Fruit fly (Drosophila melanogaster) whole organism, embryonic: ENCODE results near the gene lectin-37Db.
A peak's percentile ranks its signal among the peaks of the same experiment; 100 is the strongest.

ENCODE experiments used
- BEAF-32 ChIP-seq: fragments of 200-800 bp; sonication (Bioruptor generic); optimal IDR thresholded peaks from 3 replicates; lab custom pipeline; 2017; ENCODE audit warnings: missing biosample characterization, missing genetic modification characterization, mild to moderate bottlenecking, moderate library complexity, missing genetic modification reagents
- C15 ChIP-seq: fragments of 200-800 bp; sonication (Bioruptor generic); IDR thresholded peaks from 3 replicates; pipeline ENCODE4 v1.3.6; 2022; ENCODE audit warnings: missing biosample characterization, missing genetic modification characterization
- CG10267 ChIP-seq: fragments of 200-800 bp; sonication (Bioruptor generic); optimal IDR thresholded peaks from 2 replicates; lab custom pipeline; 2018; ENCODE audit warnings: missing biosample characterization, mild to moderate bottlenecking, missing genetic modification characterization, moderate library complexity
- CG12219 ChIP-seq: fragments of 200-800 bp; sonication (Bioruptor generic); optimal IDR thresholded peaks from 3 replicates; lab custom pipeline; 2018; ENCODE audit warnings: missing biosample characterization, mild to moderate bottlenecking, missing genetic modification characterization
- CG12659 ChIP-seq: fragments of 200-800 bp; sonication (Bioruptor generic); optimal IDR thresholded peaks from 3 replicates; lab custom pipeline; 2017; ENCODE audit warnings: mild to moderate bottlenecking, missing biosample characterization, missing genetic modification reagents, missing genetic modification characterization
- CG12942 ChIP-seq: fragments of 200-800 bp; sonication (Bioruptor generic); optimal IDR thresholded peaks from 3 replicates; lab custom pipeline; 2016; ENCODE audit warnings: missing biosample characterization, missing genetic modification characterization
- CG13775 ChIP-seq: fragments of 200-800 bp; sonication (Bioruptor generic); optimal IDR thresholded peaks from 3 replicates; lab custom pipeline; 2017; ENCODE audit warnings: missing biosample characterization, mild to moderate bottlenecking, missing genetic modification characterization
- CG15073 ChIP-seq: fragments of 200-800 bp; sonication (Bioruptor generic); optimal IDR thresholded peaks from 2 replicates; lab custom pipeline; 2016; ENCODE audit warnings: missing biosample characterization, missing genetic modification characterization
- CG15269 ChIP-seq: fragments of 200-800 bp; sonication (Bioruptor generic); optimal IDR thresholded peaks from 2 replicates; lab custom pipeline; 2018; ENCODE audit warnings: missing biosample characterization, mild to moderate bottlenecking, missing genetic modification characterization, moderate library complexity
- CG17385 ChIP-seq: fragments of 200-800 bp; sonication (Bioruptor generic); optimal IDR thresholded peaks from 3 replicates; lab custom pipeline; 2018; ENCODE audit warnings: missing biosample characterization, mild to moderate bottlenecking, missing genetic modification characterization
- CG17568 ChIP-seq: fragments of 200-800 bp; sonication (Bioruptor generic); optimal IDR thresholded peaks from 2 replicates; lab custom pipeline; 2018; ENCODE audit warnings: missing biosample characterization, mild to moderate bottlenecking, missing genetic modification characterization, moderate library complexity
- CG2116 ChIP-seq: fragments of 200-800 bp; sonication (Bioruptor generic); optimal IDR thresholded peaks from 3 replicates; lab custom pipeline; 2018; ENCODE audit warnings: missing biosample characterization, mild to moderate bottlenecking, missing genetic modification characterization
- CG2199 ChIP-seq: fragments of 200-800 bp; sonication (Bioruptor generic); IDR thresholded peaks from 3 replicates; pipeline ENCODE4 v1.3.6; 2022; ENCODE audit warnings: missing biosample characterization, missing genetic modification characterization
- CG2202 ChIP-seq: fragments of 200-800 bp; sonication (Bioruptor generic); optimal IDR thresholded peaks from 2 replicates; lab custom pipeline; 2018; ENCODE audit warnings: missing biosample characterization, mild to moderate bottlenecking, missing genetic modification characterization
- CG2889 ChIP-seq: fragments of 200-800 bp; sonication (Bioruptor generic); IDR thresholded peaks from 3 replicates; pipeline ENCODE4 v1.3.6; 2022; ENCODE audit warnings: missing biosample characterization, missing genetic modification characterization
- CG30431 ChIP-seq: fragments of 200-800 bp; sonication (Bioruptor generic); optimal IDR thresholded peaks from 2 replicates; lab custom pipeline; 2017; ENCODE audit warnings: missing biosample characterization, missing genetic modification characterization
- CG31388 ChIP-seq: fragments of 200-800 bp; sonication (Bioruptor generic); optimal IDR thresholded peaks from 2 replicates; lab custom pipeline; 2016; ENCODE audit warnings: missing biosample characterization, missing genetic modification characterization
- CG3281 ChIP-seq: fragments of 200-800 bp; sonication (Bioruptor generic); optimal IDR thresholded peaks from 3 replicates; lab custom pipeline; 2017; ENCODE audit warnings: missing biosample characterization, mild to moderate bottlenecking, missing genetic modification characterization
- CG6813 ChIP-seq: fragments of 200-800 bp; sonication (Bioruptor generic); optimal IDR thresholded peaks from 2 replicates; lab custom pipeline; 2017; ENCODE audit warnings: missing biosample characterization, missing genetic modification characterization, mild to moderate bottlenecking, moderate library complexity, missing genetic modification reagents
- CG8359 ChIP-seq: fragments of 200-800 bp; sonication (Bioruptor generic); optimal IDR thresholded peaks from 2 replicates; lab custom pipeline; 2017; ENCODE audit warnings: missing biosample characterization, mild to moderate bottlenecking, missing genetic modification characterization, borderline replicate concordance
- CG8924 ChIP-seq: fragments of 200-800 bp; optimal IDR thresholded peaks from 3 replicates; lab custom pipeline; 2019; ENCODE audit warnings: missing biosample characterization, mild to moderate bottlenecking, missing genetic modification characterization, moderate library complexity
- CG9437 ChIP-seq: fragments of 200-800 bp; sonication (Bioruptor generic); optimal IDR thresholded peaks from 2 replicates; lab custom pipeline; 2018; ENCODE audit warnings: missing biosample characterization, mild to moderate bottlenecking, missing genetic modification characterization
- Elba2 ChIP-seq: fragments of 200-800 bp; sonication (Bioruptor generic); optimal IDR thresholded peaks from 3 replicates; lab custom pipeline; 2016; ENCODE audit warnings: missing biosample characterization, missing genetic modification characterization
- HHEX ChIP-seq: fragments of 200-800 bp; sonication (Bioruptor generic); optimal IDR thresholded peaks from 3 replicates; lab custom pipeline; 2017; ENCODE audit warnings: missing biosample characterization, mild to moderate bottlenecking, missing genetic modification characterization, missing genetic modification reagents
- Hr78 ChIP-seq, 2 experiments: fragments of 200-800 bp in 1 of 2; fragments of >200 bp in 1 of 2; sonication (Bioruptor generic) in 1 of 2; optimal IDR thresholded peaks; 2 replicates each; lab custom pipeline; 2017 to 2019; ENCODE audit warnings: missing biosample characterization in 2 of 2, missing genetic modification characterization in 2 of 2, mild to moderate bottlenecking in 1 of 2, moderate library complexity in 1 of 2
- Mad ChIP-seq: fragments of 200-800 bp; sonication (Bioruptor generic); optimal IDR thresholded peaks from 2 replicates; lab custom pipeline; 2016; ENCODE audit warnings: missing biosample characterization, missing genetic modification characterization
- Meics ChIP-seq: fragments of 200-800 bp; sonication (Bioruptor generic); optimal IDR thresholded peaks from 2 replicates; lab custom pipeline; 2017; ENCODE audit warnings: missing biosample characterization, mild to moderate bottlenecking, missing genetic modification characterization
- Nf-YC ChIP-seq: fragments of 200-800 bp; optimal IDR thresholded peaks from 3 replicates; lab custom pipeline; 2019; ENCODE audit warnings: missing biosample characterization, mild to moderate bottlenecking, missing genetic modification characterization, moderate library complexity
- Opbp ChIP-seq: fragments of 200-800 bp; sonication (Bioruptor generic); IDR thresholded peaks from 3 replicates; pipeline ENCODE4 v1.3.6; 2022; ENCODE audit warnings: missing biosample characterization, missing genetic modification characterization; ENCODE audit not compliant: partially characterized antibody
- Sin3A ChIP-seq: fragments of >200 bp; optimal IDR thresholded peaks from 2 replicates; lab custom pipeline; 2018
- Sox100B ChIP-seq: fragments of 200-800 bp; sonication (Bioruptor generic); optimal IDR thresholded peaks from 3 replicates; lab custom pipeline; 2018; ENCODE audit warnings: missing biosample characterization, mild to moderate bottlenecking, missing genetic modification characterization
- Stat92E ChIP-seq, 3 experiments: fragments of >200 bp in 2 of 3; fragments of 200-800 bp in 1 of 3; sonication (Bioruptor generic) in 1 of 3; optimal IDR thresholded peaks; 2 replicates each; lab custom pipeline; 2017 to 2019; ENCODE audit warnings: missing biosample characterization in 3 of 3, missing genetic modification characterization in 3 of 3, mild to moderate bottlenecking in 1 of 3, moderate library complexity in 1 of 3
- Taf1 ChIP-seq: fragments of 200-800 bp; sonication (Bioruptor generic); IDR thresholded peaks from 2 replicates; pipeline ENCODE4 v1.3.6; 2022; ENCODE audit warnings: missing biosample characterization, missing genetic modification characterization
- ap ChIP-seq: fragments of 200-800 bp; sonication (Bioruptor generic); IDR thresholded peaks from 2 replicates; pipeline ENCODE4 v1.3.6; 2022; ENCODE audit warnings: missing biosample characterization, missing genetic modification characterization
- ara ChIP-seq: fragments of 200-800 bp; sonication (Bioruptor generic); IDR thresholded peaks from 2 replicates; pipeline ENCODE4 v1.3.6; 2022; ENCODE audit warnings: missing biosample characterization, missing genetic modification characterization
- ato ChIP-seq: fragments of 200-800 bp; sonication (Bioruptor generic); IDR thresholded peaks from 2 replicates; pipeline ENCODE4 v1.3.6; 2022; ENCODE audit warnings: missing biosample characterization, missing genetic modification characterization; ENCODE audit not compliant: partially characterized antibody
- bcd ChIP-seq: fragments of 200-800 bp; sonication (Bioruptor generic); optimal IDR thresholded peaks from 2 replicates; lab custom pipeline; 2017; ENCODE audit warnings: missing biosample characterization, mild to moderate bottlenecking, missing genetic modification characterization
- br ChIP-seq: fragments of >200 bp; optimal IDR thresholded peaks from 2 replicates; lab custom pipeline; 2017
- chinmo ChIP-seq: fragments of 200-800 bp; sonication (Bioruptor generic); IDR thresholded peaks from 4 replicates; pipeline ENCODE4 v1.3.6; 2022; ENCODE audit warnings: missing biosample characterization, missing genetic modification characterization; ENCODE audit not compliant: partially characterized antibody
- corto ChIP-seq: fragments of 200-800 bp; sonication (Bioruptor generic); optimal IDR thresholded peaks from 2 replicates; lab custom pipeline; 2016; ENCODE audit warnings: missing biosample characterization, mild to moderate bottlenecking, missing genetic modification characterization, moderate library complexity
- fd64A ChIP-seq: fragments of 200-800 bp; sonication (Bioruptor generic); optimal IDR thresholded peaks from 3 replicates; lab custom pipeline; 2018; ENCODE audit warnings: missing biosample characterization, mild to moderate bottlenecking, missing genetic modification characterization
- gcm ChIP-seq: fragments of 200-800 bp; sonication (Bioruptor generic); optimal IDR thresholded peaks from 2 replicates; lab custom pipeline; 2019; ENCODE audit warnings: missing biosample characterization, mild to moderate bottlenecking, missing genetic modification characterization, moderate library complexity
- grn ChIP-seq: fragments of 200-800 bp; sonication (Bioruptor generic); optimal IDR thresholded peaks from 3 replicates; lab custom pipeline; 2017; ENCODE audit warnings: missing biosample characterization, missing genetic modification characterization
- inv ChIP-seq: fragments of 200-800 bp; sonication (Bioruptor generic); IDR thresholded peaks from 2 replicates; pipeline ENCODE4 v1.3.6; 2022; ENCODE audit warnings: missing biosample characterization, missing genetic modification characterization; ENCODE audit not compliant: partially characterized antibody
- jigr1 ChIP-seq: fragments of 200-800 bp; sonication (Bioruptor generic); IDR thresholded peaks from 3 replicates; pipeline ENCODE4 v1.3.6; 2022; ENCODE audit warnings: missing biosample characterization, missing genetic modification characterization
- lab ChIP-seq: fragments of 200-800 bp; sonication (Bioruptor generic); optimal IDR thresholded peaks from 3 replicates; lab custom pipeline; 2017; ENCODE audit warnings: missing biosample characterization, missing genetic modification characterization, mild to moderate bottlenecking, moderate library complexity, missing genetic modification reagents
- lola ChIP-seq, 3 experiments: fragments of >200 bp in 2 of 3; fragments of 200-800 bp in 1 of 3; sonication (Bioruptor generic) in 1 of 3; optimal IDR thresholded peaks; 2 replicates each; lab custom pipeline; 2017 to 2019; ENCODE audit warnings: missing biosample characterization in 3 of 3, missing genetic modification characterization in 3 of 3, mild to moderate bottlenecking in 1 of 3, moderate library complexity in 1 of 3
- rib ChIP-seq: fragments of 200-800 bp; sonication (Bioruptor generic); IDR thresholded peaks from 2 replicates; pipeline ENCODE4 v1.3.6; 2022; ENCODE audit warnings: missing biosample characterization, missing genetic modification characterization
- sd ChIP-seq: fragments of 200-800 bp; sonication (Bioruptor generic); optimal IDR thresholded peaks from 3 replicates; lab custom pipeline; 2018; ENCODE audit warnings: missing biosample characterization, mild to moderate bottlenecking, missing genetic modification characterization, moderate library complexity
- tup ChIP-seq: fragments of 200-800 bp; sonication (Bioruptor generic); optimal IDR thresholded peaks from 2 replicates; lab custom pipeline; 2016; ENCODE audit warnings: missing biosample characterization, mild to moderate bottlenecking, missing genetic modification characterization, moderate library complexity

Gene lectin-37Db

dm6 chr2L:19434260-19434659 is 15.4 kb downstream of the lectin-37Db start (continued):
- TF ChIP-seq bcd (GFP tag; lab: Kevin White, UChicago): no peak
- no peak for TF ChIP-seq Nf-YC
- peak; percentile 22 for TF ChIP-seq grn (GFP tag; lab: Kevin White, UChicago)
- no peak for TF ChIP-seq ap (GFP tag; lab: Robert Waterston, UW)
- TF ChIP-seq CG2202 (tag; lab: Kevin White, UChicago): peak; percentile 90
- TF ChIP-seq CG12659: peak; percentile 2
- peak; percentile 88 for TF ChIP-seq CG6813
- TF ChIP-seq CG2889 (GFP tag; lab: Robert Waterston, UW): no peak
- TF ChIP-seq CG30431 (GFP tag; lab: Kevin White, UChicago): no peak
- no peak for TF ChIP-seq CG31388
- TF ChIP-seq Sin3A: no peak
- peak; percentile 27 for TF ChIP-seq Meics (GFP tag; lab: Kevin White, UChicago)
- peak; percentile 79 for TF ChIP-seq fd64A (GFP tag; lab: Kevin White, UChicago)
- no peak for TF ChIP-seq corto (GFP tag; lab: Kevin White, UChicago)
- TF ChIP-seq lola (GFP tag; optimal IDR thresholded peaks at IDR 0.05; lab: Kevin White, UChicago): peak in 1 of 3 experiments; percentile 75
- TF ChIP-seq sd (tag; lab: Kevin White, UChicago): peak; percentile 55
- TF ChIP-seq CG12219 (GFP tag; lab: Kevin White, UChicago): peak; percentile 62
- no peak for TF ChIP-seq CG17568
- TF ChIP-seq jigr1 (GFP tag; lab: Robert Waterston, UW): no peak
- peak; percentile 75 for TF ChIP-seq CG8359 (GFP tag; lab: Kevin White, UChicago)
- no peak for TF ChIP-seq CG9437 (GFP tag; lab: Kevin White, UChicago)
- TF ChIP-seq gcm (GFP tag; lab: Kevin White, UChicago): peak; percentile 84
- TF ChIP-seq CG12942 (GFP tag; lab: Kevin White, UChicago): peak; percentile 8
- TF ChIP-seq CG10267: peak; percentile 48
- TF ChIP-seq Mad (GFP tag; lab: Kevin White, UChicago): no peak
- peak; percentile 65 for TF ChIP-seq Sox100B
- no peak for TF ChIP-seq Elba2 (GFP tag; lab: Kevin White, UChicago)
- TF ChIP-seq ato (GFP tag; lab: Robert Waterston, UW): no peak
- peak; percentile 65; the same call in 1 of the 2 replicates for TF ChIP-seq ara (GFP tag; lab: Robert Waterston, UW)
- TF ChIP-seq tup (GFP tag; lab: Kevin White, UChicago): no peak
- TF ChIP-seq inv (GFP tag; lab: Robert Waterston, UW): no peak
- TF ChIP-seq CG13775: no peak
- peak in 1 of 2 experiments; percentile 42 for TF ChIP-seq Hr78 (GFP tag; optimal IDR thresholded peaks at IDR 0.05; lab: Kevin White, UChicago)
- no peak for TF ChIP-seq CG2116 (GFP tag; lab: Kevin White, UChicago)
- no peak for TF ChIP-seq rib (GFP tag; lab: Robert Waterston, UW)
- TF ChIP-seq CG15269 (tag; lab: Kevin White, UChicago): peak; percentile 15
- no peak for TF ChIP-seq Opbp (GFP tag; lab: Robert Waterston, UW)
- peak; percentile 82 for TF ChIP-seq lab (GFP tag; lab: Kevin White, UChicago)
- no peak for TF ChIP-seq C15
- peak; percentile 55 for TF ChIP-seq CG8924
- no peak for TF ChIP-seq CG2199 (GFP tag; lab: Robert Waterston, UW)
- no peak for TF ChIP-seq Taf1 (GFP tag; lab: Robert Waterston, UW)
- peak; percentile 55 for TF ChIP-seq CG17385 (GFP tag; lab: Kevin White, UChicago)
- TF ChIP-seq BEAF-32 (GFP tag; lab: Kevin White, UChicago): no peak
- TF ChIP-seq CG15073 (GFP tag; lab: Kevin White, UChicago): no peak
- peak; percentile 45 for TF ChIP-seq HHEX
- no peak for TF ChIP-seq br
- no peak for TF ChIP-seq chinmo
- TF ChIP-seq Stat92E (GFP tag; optimal IDR thresholded peaks at IDR 0.05; lab: Kevin White, UChicago): no peak
- peak; percentile 52 for TF ChIP-seq CG3281 (GFP tag; lab: Kevin White, UChicago)
